Worm (Caenorhabditis elegans) whole organism, L1 larva: Measurements from ENCODE around the gene F58H1.5.

Experiments
- C04F5.9 ChIP-seq: sonication (generic microtip); optimal IDR thresholded peaks from 2 replicates; lab custom pipeline; 2016; ENCODE audit warnings: missing genetic modification characterization, missing compliant biosample characterization
- C16A3.4 ChIP-seq: fragments of 150-350 bp; optimal IDR thresholded peaks from 2 replicates; lab custom pipeline; 2014; ENCODE audit warnings: missing biosample characterization, missing genetic modification characterization
- aha-1 ChIP-seq: fragments of 150-350 bp; optimal IDR thresholded peaks from 2 replicates; lab custom pipeline; 2014; ENCODE audit warnings: missing biosample characterization, missing genetic modification characterization
- blmp-1 ChIP-seq: fragments of 150-350 bp; optimal IDR thresholded peaks from 2 replicates; lab custom pipeline; 2014; ENCODE audit warnings: missing biosample characterization, missing genetic modification characterization
- ceh-63 ChIP-seq: fragments of 200-800 bp; sonication (Bioruptor generic); optimal IDR thresholded peaks from 2 replicates; lab custom pipeline; 2018; ENCODE audit warnings: mild to moderate bottlenecking, missing genetic modification characterization, missing compliant biosample characterization
- ceh-8 ChIP-seq: fragments of 200-800 bp; sonication (Bioruptor generic); optimal IDR thresholded peaks from 2 replicates; lab custom pipeline; 2018; ENCODE audit warnings: mild to moderate bottlenecking, missing genetic modification characterization, moderate library complexity, missing compliant biosample characterization
- ceh-90 ChIP-seq: sonication (generic microtip); optimal IDR thresholded peaks from 2 replicates; lab custom pipeline; 2016; ENCODE audit warnings: missing genetic modification characterization, missing compliant biosample characterization
- ces-1 ChIP-seq: fragments of 150-350 bp; optimal IDR thresholded peaks from 2 replicates; lab custom pipeline; 2014; ENCODE audit warnings: missing biosample characterization, missing genetic modification reagents, missing genetic modification characterization
- efl-1 ChIP-seq, 4 experiments: fragments of 150-350 bp; optimal IDR thresholded peaks in 3 of 4; peaks in 1 of 4; 1 replicate in 1 of 4; 2 replicates in 3 of 4; lab custom pipeline; 2014; ENCODE audit warnings: missing biosample characterization in 2 of 4, missing genetic modification characterization in 2 of 4, missing genetic modification reagents in 2 of 4
- efl-3 ChIP-seq: fragments of 200-800 bp; sonication (Bioruptor generic); optimal IDR thresholded peaks from 2 replicates; lab custom pipeline; 2018; ENCODE audit warnings: mild to moderate bottlenecking, missing genetic modification characterization, missing compliant biosample characterization
- elt-3 ChIP-seq, 6 experiments: fragments of 150-350 bp in 1 of 6; sonication (generic microtip); optimal IDR thresholded peaks; 2 replicates each; lab custom pipeline; 2017 to 2018; ENCODE audit warnings: missing biosample characterization in 6 of 6, missing genetic modification characterization in 6 of 6, inconsistent platforms in 1 of 6
- ets-5 ChIP-seq: fragments of 200-800 bp; sonication (Bioruptor generic); IDR thresholded peaks from 2 replicates; pipeline ENCODE4 v1.3.6; 2022; ENCODE audit warnings: missing genetic modification characterization, missing compliant biosample characterization
- fkh-10 ChIP-seq: sonication (generic microtip); optimal IDR thresholded peaks from 2 replicates; lab custom pipeline; 2017; ENCODE audit warnings: missing biosample characterization, missing genetic modification reagents, missing genetic modification characterization
- fkh-4 ChIP-seq: sonication (generic microtip); optimal IDR thresholded peaks from 2 replicates; lab custom pipeline; 2016; ENCODE audit warnings: missing compliant biosample characterization, missing genetic modification characterization, borderline replicate concordance
- hlh-4 ChIP-seq: sonication (generic microtip); optimal IDR thresholded peaks from 2 replicates; lab custom pipeline; 2016; ENCODE audit warnings: mild to moderate bottlenecking, missing genetic modification characterization, missing compliant biosample characterization
- isw-1 ChIP-seq: fragments of 200-800 bp; sonication (Bioruptor generic); IDR thresholded peaks from 2 replicates; pipeline ENCODE4 v1.3.6; 2022; ENCODE audit warnings: missing genetic modification characterization, missing compliant biosample characterization
- lin-14 ChIP-seq: fragments of 200-800 bp; sonication (Bioruptor generic); optimal IDR thresholded peaks from 2 replicates; lab custom pipeline; 2018; ENCODE audit warnings: mild to moderate bottlenecking, missing genetic modification characterization, moderate library complexity, missing compliant biosample characterization
- lin-35 ChIP-seq, 2 experiments: fragments of 150-350 bp; optimal IDR thresholded peaks; 2 replicates each; lab custom pipeline; 2014; ENCODE audit warnings: missing biosample characterization in 2 of 2, missing genetic modification characterization in 2 of 2, missing genetic modification reagents in 2 of 2
- lsy-2 ChIP-seq, 2 experiments: fragments of 150-350 bp; optimal IDR thresholded peaks; 2 replicates each; lab custom pipeline; 2014; ENCODE audit warnings: missing biosample characterization in 2 of 2, missing genetic modification characterization in 2 of 2
- mab-9 ChIP-seq: fragments of 200-800 bp; sonication (Bioruptor generic); IDR thresholded peaks from 2 replicates; pipeline ENCODE4 v1.3.6; 2022; ENCODE audit warnings: missing genetic modification reagents, missing genetic modification characterization, missing compliant biosample characterization
- mdl-1 ChIP-seq, 2 experiments: fragments of 150-350 bp; optimal IDR thresholded peaks; 2 replicates each; lab custom pipeline; 2014 to 2017; ENCODE audit warnings: missing biosample characterization in 2 of 2, missing genetic modification characterization in 2 of 2, inconsistent platforms in 1 of 2
- nhr-71 ChIP-seq: sonication (generic microtip); optimal IDR thresholded peaks from 2 replicates; lab custom pipeline; 2016; ENCODE audit warnings: mild to moderate bottlenecking, missing genetic modification characterization, moderate library complexity, missing compliant biosample characterization
- nhr-90 ChIP-seq: sonication (generic microtip); optimal IDR thresholded peaks from 2 replicates; lab custom pipeline; 2016; ENCODE audit warnings: mild to moderate bottlenecking, missing genetic modification characterization, missing compliant biosample characterization; ENCODE audit not compliant: poor library complexity
- pag-3 ChIP-seq: sonication (generic microtip); optimal IDR thresholded peaks from 2 replicates; lab custom pipeline; 2017; ENCODE audit warnings: missing genetic modification characterization, mild to moderate bottlenecking, missing compliant biosample characterization, antibody characterized with exemption, borderline replicate concordance; ENCODE audit not compliant: insufficient read depth
- pax-3 ChIP-seq: fragments of 200-800 bp; sonication (Bioruptor generic); optimal IDR thresholded peaks from 2 replicates; lab custom pipeline; 2018; ENCODE audit warnings: mild to moderate bottlenecking, missing genetic modification characterization, moderate library complexity, missing compliant biosample characterization
- pqm-1 ChIP-seq: sonication (generic microtip); optimal IDR thresholded peaks from 3 replicates; lab custom pipeline; 2017; ENCODE audit warnings: missing biosample characterization, missing genetic modification characterization
- skn-1 ChIP-seq: fragments of 150-350 bp; optimal IDR thresholded peaks from 2 replicates; lab custom pipeline; 2014; ENCODE audit warnings: missing biosample characterization, missing genetic modification characterization
- snu-23 ChIP-seq: sonication (generic microtip); optimal IDR thresholded peaks from 2 replicates; lab custom pipeline; 2016; ENCODE audit warnings: missing genetic modification characterization, missing compliant biosample characterization
- sptf-1 ChIP-seq: fragments of 150-350 bp; optimal IDR thresholded peaks from 2 replicates; lab custom pipeline; 2014; ENCODE audit warnings: missing biosample characterization, missing genetic modification characterization
- swsn-7 ChIP-seq: sonication (generic microtip); optimal IDR thresholded peaks from 2 replicates; lab custom pipeline; 2016; ENCODE audit warnings: missing genetic modification characterization, missing compliant biosample characterization
- unc-130 ChIP-seq: fragments of 150-350 bp; optimal IDR thresholded peaks from 2 replicates; lab custom pipeline; 2017; ENCODE audit warnings: missing biosample characterization, missing genetic modification characterization, inconsistent platforms
- unc-62 ChIP-seq: fragments of 150-350 bp; optimal IDR thresholded peaks from 2 replicates; lab custom pipeline; 2014; ENCODE audit warnings: missing biosample characterization, missing genetic modification reagents, missing genetic modification characterization
- zip-4 ChIP-seq: fragments of 200-800 bp; sonication (Bioruptor generic); optimal IDR thresholded peaks from 2 replicates; lab custom pipeline; 2018; ENCODE audit warnings: mild to moderate bottlenecking, missing genetic modification characterization, moderate library complexity, missing compliant biosample characterization
- ztf-11 ChIP-seq, 2 experiments: sonication (generic microtip); optimal IDR thresholded peaks; 2 replicates each; lab custom pipeline; 2016 to 2017; ENCODE audit warnings: missing genetic modification characterization in 2 of 2, missing biosample characterization in 1 of 2, missing compliant biosample characterization in 1 of 2

F58H1.5 gene

DNA sequence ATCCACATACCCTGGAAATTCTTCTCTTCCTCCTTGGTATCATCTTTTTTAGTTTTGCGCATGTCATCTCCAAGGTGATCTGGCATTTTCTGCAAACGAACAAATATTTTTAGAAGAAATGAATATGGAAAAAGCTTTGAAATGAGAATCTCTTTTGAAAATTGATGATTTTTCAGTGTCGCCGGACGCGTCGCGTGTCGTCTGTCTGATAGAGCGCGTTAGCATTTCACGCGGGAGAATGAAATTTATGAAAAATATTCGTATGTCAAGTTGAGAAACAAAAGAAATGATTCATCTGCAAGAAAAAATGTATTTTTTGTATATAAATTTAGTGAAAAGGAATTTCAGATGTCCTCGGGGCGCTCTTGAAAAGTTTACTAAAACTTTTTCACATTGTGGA is 24.1 kb downstream of the F58H1.5 start, which contains the start of gene rpt-1 (continued):
- TF ChIP-seq nhr-90: peak; percentile 6
- peak; percentile 65 for TF ChIP-seq lin-14
- no peak for TF ChIP-seq pax-3
- peak in 1 of 6 experiments; percentile 60 for TF ChIP-seq elt-3 (tag; optimal IDR thresholded peaks at IDR 0.05; lab: Kevin White, UChicago)
- TF ChIP-seq aha-1: no peak
- TF ChIP-seq pag-3 (tag; lab: Kevin White, UChicago): no peak
- TF ChIP-seq swsn-7 (tag; lab: Kevin White, UChicago): peak; percentile 51
- no peak for TF ChIP-seq ets-5 (GFP tag; lab: Robert Waterston, UW)
- TF ChIP-seq ztf-11 (tag; optimal IDR thresholded peaks at IDR 0.05; lab: Kevin White, UChicago): no peak
- peak; percentile 52 for TF ChIP-seq isw-1
- TF ChIP-seq unc-130 (tag; lab: Kevin White, UChicago): peak; percentile 79
- TF ChIP-seq skn-1 (tag; lab: Kevin White, UChicago): peak; percentile 99
- peak; percentile 84 for TF ChIP-seq blmp-1 (tag; lab: Kevin White, UChicago)
- peak; percentile 68 for TF ChIP-seq snu-23
- TF ChIP-seq C16A3.4 (tag; lab: Kevin White, UChicago): peak; percentile 73
- no peak for TF ChIP-seq sptf-1 (tag; lab: Kevin White, UChicago)
- no peak for TF ChIP-seq hlh-4 (tag; lab: Kevin White, UChicago)
- TF ChIP-seq mab-9 (GFP tag; lab: Robert Waterston, UW): no peak
- peak in 1 of 2 experiments; percentile 68 for TF ChIP-seq mdl-1 (tag; optimal IDR thresholded peaks at IDR 0.05; lab: Kevin White, UChicago)
- no peak for TF ChIP-seq C04F5.9 (tag; lab: Kevin White, UChicago)
- peak; percentile 92 to 98 for TF ChIP-seq efl-1 (optimal IDR thresholded peaks at IDR 0.05; lab: Kevin White, UChicago)
- peak; percentile 91 to 99 for TF ChIP-seq efl-1 (GFP tag; optimal IDR thresholded peaks at IDR 0.05 in 1 of 2; lab: Kevin White, UChicago)
- no peak for TF ChIP-seq ceh-8 (GFP tag; lab: Kevin White, UChicago)
- TF ChIP-seq zip-4: no peak

DNA sequence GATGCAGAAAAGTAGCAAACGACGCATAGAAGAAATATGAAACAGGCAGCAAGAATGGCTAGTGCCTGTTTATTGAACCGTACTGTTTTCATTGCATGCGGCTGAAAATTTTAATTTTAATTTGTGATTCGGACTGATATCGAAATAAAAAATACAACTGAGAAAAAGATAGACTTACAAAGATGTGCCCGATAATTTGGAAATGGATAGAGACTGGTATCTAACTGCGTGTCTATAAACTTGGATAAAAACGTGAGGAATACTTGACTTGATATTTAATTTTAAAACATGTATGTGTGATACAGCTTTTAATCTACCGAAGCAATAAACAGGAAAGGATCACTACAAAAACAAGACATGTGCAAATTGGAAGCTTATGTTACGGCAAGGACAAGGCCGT is 27.2 kb downstream of the F58H1.5 start, which contains the start of gene mans-2:
Gene mans-2 (minus strand): TSS at position 101 of the 400 bp plus-strand sequence.
- TF ChIP-seq blmp-1 (tag; lab: Kevin White, UChicago) (no peak), ceh-8 (GFP tag; lab: Kevin White, UChicago) (no peak), unc-62 (GFP tag; lab: Kevin White, UChicago) (no peak), fkh-4 (tag; lab: Kevin White, UChicago) (no peak), efl-3 (GFP tag; lab: Kevin White, UChicago) (no peak), ceh-63 (GFP tag; lab: Kevin White, UChicago) (no peak)

DNA sequence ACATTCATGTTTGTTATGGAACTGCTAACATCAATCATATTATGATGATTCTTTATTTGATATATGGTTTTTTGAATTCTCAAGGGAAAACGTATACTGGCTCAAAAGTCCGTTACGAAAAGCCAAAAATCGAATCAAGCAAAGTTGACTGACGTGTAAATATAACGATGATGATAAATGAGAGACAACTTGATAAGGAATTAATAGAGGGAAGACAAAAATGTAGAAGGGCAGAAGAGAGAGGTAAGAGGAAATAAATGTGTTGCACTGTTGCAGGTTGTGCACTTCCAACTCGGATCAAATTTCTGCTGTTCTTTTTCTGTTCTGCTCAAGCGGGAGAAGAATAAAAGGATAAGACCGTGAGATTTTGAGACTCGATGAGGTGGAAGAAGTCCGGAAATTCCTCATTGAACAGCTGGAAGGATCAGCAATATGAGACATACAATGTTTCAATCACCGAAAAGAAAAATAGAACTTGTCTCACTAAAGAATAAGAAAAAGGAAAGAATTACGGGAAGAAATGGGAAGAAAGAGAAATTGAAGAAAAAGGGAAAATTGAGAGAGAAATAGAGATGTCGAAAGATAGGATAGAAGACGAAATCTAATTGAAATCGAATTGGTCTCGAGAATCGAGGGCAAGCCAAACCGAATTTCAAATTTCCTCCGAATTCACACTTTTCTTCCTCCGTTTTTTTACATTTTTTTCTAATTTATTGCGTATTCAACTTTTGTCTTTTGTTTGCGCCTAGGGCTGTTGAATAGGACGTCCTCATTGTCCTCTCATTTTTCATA is 28.1 kb downstream of the F58H1.5 start:
- TF ChIP-seq pqm-1 (tag; lab: Kevin White, UChicago) (no peak), lsy-2 (tag; optimal IDR thresholded peaks at IDR 0.05; lab: Kevin White, UChicago) (peak; percentile 3 to 29), ceh-90 (tag; lab: Kevin White, UChicago) (no peak), blmp-1 (tag; lab: Kevin White, UChicago) (peak; percentile 99), nhr-71 (tag; lab: Kevin White, UChicago) (no peak), ces-1 (peak; percentile 41), lin-14 (peak; percentile 71), efl-1 (optimal IDR thresholded peaks at IDR 0.05; lab: Kevin White, UChicago) (peak in 1 of 2 experiments; percentile 7), efl-1 (GFP tag; optimal IDR thresholded peaks at IDR 0.05 in 1 of 2; lab: Kevin White, UChicago) (peak in 1 of 2 experiments; percentile 69), fkh-10 (GFP tag; lab: Kevin White, UChicago) (peak; percentile 90), lin-35 (GFP tag; optimal IDR thresholded peaks at IDR 0.05; lab: Kevin White, UChicago) (peak in 1 of 2 experiments; percentile 6)
